Fruit fly (Drosophila melanogaster): ENCODE results near the gene Tango6.

The Tango6 gene

dm6 chr2L:18921246-18921645 lies 47.6 kb upstream of the Tango6 start (continued):
- TF ChIP-seq kah (GFP tag; optimal IDR thresholded peaks at IDR 0.05) (peak; percentile 4), CG14441 (GFP tag; IDR thresholded peaks at IDR 0.05) (no peak), CG10565 (GFP tag; optimal IDR thresholded peaks at IDR 0.05) (no peak), Taf1 (GFP tag; IDR thresholded peaks at IDR 0.05) (no peak), tx (GFP tag; optimal IDR thresholded peaks at IDR 0.05) (no peak), CG17186 (GFP tag; optimal IDR thresholded peaks at IDR 0.05) (no peak), CG15696 (tag; optimal IDR thresholded peaks at IDR 0.05) (peak; percentile 86), tio (GFP tag; optimal IDR thresholded peaks at IDR 0.05) (peak; percentile 51), repo (GFP tag; optimal IDR thresholded peaks at IDR 0.05) (no peak), CG9932 (GFP tag; IDR thresholded peaks at IDR 0.05) (no peak), Ptx1 (GFP tag; IDR thresholded peaks at IDR 0.05) (no peak; the same call in 1 of the 2 replicates), CG4424 (GFP tag; optimal IDR thresholded peaks at IDR 0.05) (peak; percentile 49), CG8281 (tag; optimal IDR thresholded peaks at IDR 0.05) (peak; percentile 8), CG2199 (GFP tag; IDR thresholded peaks at IDR 0.05) (0 out of 3 replicates have a peak, but pooled peaks have one; percentile 25), stwl (tag; optimal IDR thresholded peaks at IDR 0.05) (no peak), ab (GFP tag; optimal IDR thresholded peaks at IDR 0.05) (no peak), Ssrp (tag; optimal IDR thresholded peaks at IDR 0.05) (peak; percentile 47), Max (GFP tag; optimal IDR thresholded peaks at IDR 0.05) (peak; percentile 22), CG8388 (GFP tag; optimal IDR thresholded peaks at IDR 0.05) (peak; percentile 63), ATbp (GFP tag; optimal IDR thresholded peaks at IDR 0.05) (peak; percentile 28), CG32772 (GFP tag; IDR thresholded peaks at IDR 0.05) (peak; percentile 43), croc (GFP tag; conservative IDR thresholded peaks at IDR 0.05) (no peak), tap (tag; optimal IDR thresholded peaks at IDR 0.05) (peak; percentile 45), al (GFP tag; IDR thresholded peaks at IDR 0.05) (no peak), danr (GFP tag; IDR thresholded peaks at IDR 0.05) (no peak), Trl (optimal IDR thresholded peaks at IDR 0.05) (no peak), Trl (GFP tag; optimal IDR thresholded peaks at IDR 0.05) (peak; percentile 34), Side (GFP tag; optimal IDR thresholded peaks at IDR 0.05) (no peak), nerfin-1 (tag; optimal IDR thresholded peaks at IDR 0.05) (peak; percentile 49), CG17361 (GFP tag; IDR thresholded peaks at IDR 0.05) (peak; percentile 64; the same call in 2 of the 3 replicates)

dm6 chr2L:18924642-18925244 lies 44.1 kb upstream of the Tango6 start:
- peak; percentile 35 for TF ChIP-seq kni (GFP tag; optimal IDR thresholded peaks at IDR 0.05)
- TF ChIP-seq unc-4 (GFP tag; IDR thresholded peaks at IDR 0.05; ENCODE audit: partially characterized antibody) = no peak
- no peak for TF ChIP-seq CG2889 (GFP tag; IDR thresholded peaks at IDR 0.05)
- TF ChIP-seq ewg (GFP tag; optimal IDR thresholded peaks at IDR 0.05) = peak; percentile 32
- TF ChIP-seq hkb (optimal IDR thresholded peaks at IDR 0.05) = peak; percentile 38
- no peak for TF ChIP-seq hkb (GFP tag; IDR thresholded peaks at IDR 0.05)
- TF ChIP-seq sqz (GFP tag; optimal IDR thresholded peaks at IDR 0.05) = peak; percentile 33
- TF ChIP-seq sens (GFP tag) = peak; percentile 33
- TF ChIP-seq pros (GFP tag; optimal IDR thresholded peaks at IDR 0.05) = peak; percentile 82
- peak; percentile 51 for TF ChIP-seq Kr (GFP tag; optimal IDR thresholded peaks at IDR 0.05)
- TF ChIP-seq tgo (GFP tag; IDR thresholded peaks at IDR 0.05) = no peak
- peak; percentile 49 for TF ChIP-seq CG7745 (tag; optimal IDR thresholded peaks at IDR 0.05)
- TF ChIP-seq Opbp (GFP tag; IDR thresholded peaks at IDR 0.05; ENCODE audit: partially characterized antibody) = no peak
- TF ChIP-seq CG18476 (GFP tag; optimal IDR thresholded peaks at IDR 0.05) = peak; percentile 98
